Worm (Caenorhabditis elegans): ENCODE data around the gene K05F6.14.
"Not testable (repeated sequence)": the region's sequence is repeated elsewhere in the genome, so short reads cannot be mapped to it uniquely, and the experiment has no call there.

K05F6.14 gene

ce11 chrII:1556217-1556616 is 5.7 kb upstream of the K05F6.14 start, which contains the start of the genes fbxb-54 and fbxb-50:
TSS of gene fbxb-54 (minus strand) at chrII:1556317.
TSS of gene fbxb-50 (plus strand) at chrII:1556443.
- not testable (repeated sequence) for TF ChIP-seq dao-5, him-1, W03F9.2 (tag; optimal IDR thresholded peaks at IDR 0.05)

- TF ChIP-seq him-1 (tag; optimal IDR thresholded peaks at IDR 0.05) (no peak), dao-5 (tag; optimal IDR thresholded peaks at IDR 0.05) (no peak), W03F9.2 (tag; optimal IDR thresholded peaks at IDR 0.05) (no peak)
Observed at ce11 chrII:1560839-1561238, 1.1 kb upstream of the K05F6.14 start.

ce11 chrII:1567646-1568045 is 5.7 kb downstream of the K05F6.14 start, which contains the start of gene K05F6.8:
TSS of gene K05F6.8 (minus strand) at chrII:1567746.
- no peak for TF ChIP-seq W03F9.2 (tag; optimal IDR thresholded peaks at IDR 0.05)
- TF ChIP-seq him-1 (tag; optimal IDR thresholded peaks at IDR 0.05) = no peak
- TF ChIP-seq dao-5 (tag; optimal IDR thresholded peaks at IDR 0.05) = no peak

ce11 chrII:1568214-1568613 is 6.3 kb downstream of the K05F6.14 start, which contains the start of gene fbxb-49:
TSS of gene fbxb-49 (plus strand) at chrII:1568514.
- TF ChIP-seq him-1 (tag; optimal IDR thresholded peaks at IDR 0.05) = no peak

ce11 chrII:1571032-1571431 is 9.1 kb downstream of the K05F6.14 start, which contains the start of gene fbxb-46:
TSS of gene fbxb-46 (minus strand) at chrII:1571132.
- TF ChIP-seq W03F9.2 (tag; optimal IDR thresholded peaks at IDR 0.05) (no peak), dao-5 (tag; optimal IDR thresholded peaks at IDR 0.05) (no peak), him-1 (tag; optimal IDR thresholded peaks at IDR 0.05) (no peak)

- no peak for TF ChIP-seq W03F9.2 (tag; optimal IDR thresholded peaks at IDR 0.05)
- TF ChIP-seq him-1 (tag; optimal IDR thresholded peaks at IDR 0.05) = no peak
- no peak for TF ChIP-seq dao-5 (tag; optimal IDR thresholded peaks at IDR 0.05)
Observed at ce11 chrII:1576030-1576429, 14.1 kb downstream of the K05F6.14 start, which contains the start of gene K05F6.10. TSS of gene K05F6.10 (minus strand) at chrII:1576130.

- TF ChIP-seq dao-5 (tag; optimal IDR thresholded peaks at IDR 0.05) = no peak
- no peak for TF ChIP-seq him-1 (tag; optimal IDR thresholded peaks at IDR 0.05)
- TF ChIP-seq W03F9.2 (tag; optimal IDR thresholded peaks at IDR 0.05) = no peak
Observed at ce11 chrII:1576772-1577171, 14.8 kb downstream of the K05F6.14 start.

ce11 chrII:1579886-1580285 is 17.9 kb downstream of the K05F6.14 start, which contains the start of gene math-38:
TSS of gene math-38 (minus strand) at chrII:1579986.
- TF ChIP-seq him-1 (tag; optimal IDR thresholded peaks at IDR 0.05) (no peak), dao-5 (tag; optimal IDR thresholded peaks at IDR 0.05) (no peak), W03F9.2 (tag; optimal IDR thresholded peaks at IDR 0.05) (no peak)

- TF ChIP-seq him-1 (tag; optimal IDR thresholded peaks at IDR 0.05) (no peak), dao-5 (tag; optimal IDR thresholded peaks at IDR 0.05) (no peak), W03F9.2 (tag; optimal IDR thresholded peaks at IDR 0.05) (no peak)
Observed at ce11 chrII:1584140-1584539, 22.2 kb downstream of the K05F6.14 start, which contains the start of gene clec-21. TSS of gene clec-21 (minus strand) at chrII:1584240.

- TF ChIP-seq W03F9.2 (tag; optimal IDR thresholded peaks at IDR 0.05) = no peak
- TF ChIP-seq him-1 (tag; optimal IDR thresholded peaks at IDR 0.05) = no peak
- no peak for TF ChIP-seq dao-5 (tag; optimal IDR thresholded peaks at IDR 0.05)
Observed at ce11 chrII:1586305-1586704, 24.3 kb downstream of the K05F6.14 start, which contains the start of gene T07H3.8. TSS of gene T07H3.8 (plus strand) at chrII:1586605.

ce11 chrII:1589845-1590244 is 27.9 kb downstream of the K05F6.14 start, which contains the start of gene T07H3.7:
TSS of gene T07H3.7 (minus strand) at chrII:1589945.
- no peak for TF ChIP-seq him-1 (tag; optimal IDR thresholded peaks at IDR 0.05)
- no peak for TF ChIP-seq W03F9.2 (tag; optimal IDR thresholded peaks at IDR 0.05)
- no peak for TF ChIP-seq dao-5 (tag; optimal IDR thresholded peaks at IDR 0.05)

- TF ChIP-seq dao-5 (tag; optimal IDR thresholded peaks at IDR 0.05) (no peak), him-1 (tag; optimal IDR thresholded peaks at IDR 0.05) (no peak), W03F9.2 (tag; optimal IDR thresholded peaks at IDR 0.05) (no peak)
Observed at ce11 chrII:1595137-1595536, 33.2 kb downstream of the K05F6.14 start, which contains the start of gene clec-20. TSS of gene clec-20 (minus strand) at chrII:1595237.

- TF ChIP-seq W03F9.2 (tag; optimal IDR thresholded peaks at IDR 0.05) (no peak), dao-5 (tag; optimal IDR thresholded peaks at IDR 0.05) (no peak), him-1 (tag; optimal IDR thresholded peaks at IDR 0.05) (no peak)
Observed at ce11 chrII:1597101-1598088, 35.4 kb downstream of the K05F6.14 start, which contains the start of gene bath-46. TSS of gene bath-46 (plus strand) at chrII:1597906.

- no peak for TF ChIP-seq dao-5 (tag; optimal IDR thresholded peaks at IDR 0.05)
- no peak for TF ChIP-seq W03F9.2 (tag; optimal IDR thresholded peaks at IDR 0.05)
- no peak for TF ChIP-seq him-1 (tag; optimal IDR thresholded peaks at IDR 0.05)
Observed at ce11 chrII:1600661-1601060, 38.7 kb downstream of the K05F6.14 start, which contains the start of gene bath-26. TSS of gene bath-26 (minus strand) at chrII:1600761.
